Fruit fly (Drosophila melanogaster) whole organism, embryonic: ENCODE measurements around the gene Fer3.

Source experiments
- Adf1 ChIP-seq: fragments of 200-800 bp; sonication (Bioruptor generic); IDR thresholded peaks from 2 replicates; pipeline ENCODE4 v1.3.6; 2022; ENCODE audit warnings: missing biosample characterization, missing genetic modification characterization
- Awh ChIP-seq: fragments of 200-800 bp; sonication (Bioruptor generic); IDR thresholded peaks from 2 replicates; pipeline ENCODE4, ENCODE4 v1.3.6; 2022; ENCODE audit warnings: missing biosample characterization, missing genetic modification characterization
- CG10147 ChIP-seq: fragments of 200-800 bp; sonication (Bioruptor generic); optimal IDR thresholded peaks from 2 replicates; lab custom pipeline; 2019; ENCODE audit warnings: missing biosample characterization, mild to moderate bottlenecking, missing genetic modification characterization, moderate library complexity
- CG11093 ChIP-seq: fragments of 200-800 bp; sonication (Bioruptor generic); IDR thresholded peaks from 3 replicates; pipeline ENCODE4 v1.3.6; 2022; ENCODE audit warnings: missing biosample characterization, missing genetic modification characterization
- CG11695 ChIP-seq: fragments of 200-800 bp; sonication (Bioruptor generic); IDR thresholded peaks from 3 replicates; pipeline ENCODE4 v1.3.6; 2022; ENCODE audit warnings: missing biosample characterization, missing genetic modification characterization
- CG12744 ChIP-seq: fragments of 200-800 bp; sonication (Bioruptor generic); optimal IDR thresholded peaks from 2 replicates; lab custom pipeline; 2016; ENCODE audit warnings: missing biosample characterization, missing genetic modification characterization
- CG13894 ChIP-seq: fragments of 200-800 bp; sonication (Bioruptor generic); optimal IDR thresholded peaks from 3 replicates; lab custom pipeline; 2018; ENCODE audit warnings: missing biosample characterization, mild to moderate bottlenecking, missing genetic modification characterization, moderate library complexity
- CG1603 ChIP-seq: fragments of 200-800 bp; sonication (Bioruptor generic); optimal IDR thresholded peaks from 2 replicates; lab custom pipeline; 2019; ENCODE audit warnings: missing biosample characterization, mild to moderate bottlenecking, missing genetic modification characterization, moderate library complexity
- CG18599 ChIP-seq: fragments of 200-800 bp; sonication (Bioruptor generic); optimal IDR thresholded peaks from 3 replicates; lab custom pipeline; 2017; ENCODE audit warnings: missing biosample characterization, missing genetic modification characterization, mild to moderate bottlenecking, moderate library complexity, missing genetic modification reagents
- CG18764 ChIP-seq: fragments of 200-800 bp; sonication (Bioruptor generic); optimal IDR thresholded peaks from 3 replicates; lab custom pipeline; 2016; ENCODE audit warnings: missing biosample characterization, missing genetic modification characterization
- CG2199 ChIP-seq: fragments of 200-800 bp; sonication (Bioruptor generic); IDR thresholded peaks from 3 replicates; pipeline ENCODE4 v1.3.6; 2022; ENCODE audit warnings: missing biosample characterization, missing genetic modification characterization
- CG30403 ChIP-seq: fragments of 200-800 bp; sonication (Bioruptor generic); optimal IDR thresholded peaks from 3 replicates; lab custom pipeline; 2016; ENCODE audit warnings: missing biosample characterization, missing genetic modification characterization
- CG3407 ChIP-seq: fragments of 200-800 bp; sonication (Bioruptor generic); optimal IDR thresholded peaks from 2 replicates; lab custom pipeline; 2018; ENCODE audit warnings: missing biosample characterization, mild to moderate bottlenecking, missing genetic modification characterization
- CG3995 ChIP-seq: fragments of 200-800 bp; sonication (Bioruptor generic); optimal IDR thresholded peaks from 3 replicates; lab custom pipeline; 2016; ENCODE audit warnings: missing biosample characterization, missing genetic modification characterization
- CG6254 ChIP-seq: fragments of 200-800 bp; sonication (Bioruptor generic); optimal IDR thresholded peaks from 3 replicates; lab custom pipeline; 2017; ENCODE audit warnings: mild to moderate bottlenecking, missing biosample characterization, missing genetic modification reagents, missing genetic modification characterization
- CG9932 ChIP-seq: fragments of 200-800 bp; sonication (Bioruptor generic); IDR thresholded peaks from 2 replicates; pipeline ENCODE4 v1.3.6; 2022; ENCODE audit warnings: missing biosample characterization, missing genetic modification characterization
- CHES-1-like ChIP-seq: fragments of 200-800 bp; sonication (Bioruptor generic); optimal IDR thresholded peaks from 2 replicates; lab custom pipeline; 2016; ENCODE audit warnings: missing biosample characterization, missing genetic modification characterization
- Dp ChIP-seq: fragments of 200-800 bp; sonication (Bioruptor generic); optimal IDR thresholded peaks from 2 replicates; lab custom pipeline; 2018; ENCODE audit warnings: missing biosample characterization, mild to moderate bottlenecking, missing genetic modification characterization, moderate library complexity
- Elba2 ChIP-seq: fragments of 200-800 bp; sonication (Bioruptor generic); optimal IDR thresholded peaks from 3 replicates; lab custom pipeline; 2016; ENCODE audit warnings: missing biosample characterization, missing genetic modification characterization
- Fer3 ChIP-seq: fragments of 200-800 bp; sonication (Bioruptor generic); optimal IDR thresholded peaks from 2 replicates; lab custom pipeline; 2018; ENCODE audit warnings: missing biosample characterization, mild to moderate bottlenecking, missing genetic modification characterization, moderate library complexity
- Hr39 ChIP-seq: fragments of >200 bp; optimal IDR thresholded peaks from 2 replicates; lab custom pipeline; 2017
- MESR4 ChIP-seq: fragments of 200-800 bp; sonication (Bioruptor generic); optimal IDR thresholded peaks from 2 replicates; lab custom pipeline; 2018; ENCODE audit warnings: missing biosample characterization, mild to moderate bottlenecking, missing genetic modification characterization, moderate library complexity
- Mes4 ChIP-seq: fragments of 200-800 bp; sonication (Bioruptor generic); optimal IDR thresholded peaks from 2 replicates; lab custom pipeline; 2016; ENCODE audit warnings: missing biosample characterization, missing genetic modification characterization
- NC2α ChIP-seq: fragments of 200-800 bp; sonication (Bioruptor generic); optimal IDR thresholded peaks from 2 replicates; lab custom pipeline; 2016; ENCODE audit warnings: missing biosample characterization, missing genetic modification characterization
- NK7.1 ChIP-seq: fragments of 200-800 bp; sonication (Bioruptor generic); optimal IDR thresholded peaks from 3 replicates; lab custom pipeline; 2016; ENCODE audit warnings: missing biosample characterization, missing genetic modification characterization
- Rfx ChIP-seq: fragments of 200-800 bp; sonication (Bioruptor generic); IDR thresholded peaks from 2 replicates; pipeline ENCODE4 v1.3.6; 2022; ENCODE audit warnings: missing biosample characterization, missing genetic modification characterization
- Tbp ChIP-seq: fragments of >200 bp; optimal IDR thresholded peaks from 2 replicates; lab custom pipeline; 2018; ENCODE audit warnings: missing biosample characterization, missing genetic modification characterization
- ab ChIP-seq: fragments of 200-800 bp; sonication (Bioruptor generic); optimal IDR thresholded peaks from 2 replicates; lab custom pipeline; 2016; ENCODE audit warnings: missing biosample characterization, missing genetic modification characterization
- amos ChIP-seq: fragments of 200-800 bp; sonication (Bioruptor generic); IDR thresholded peaks from 2 replicates; pipeline ENCODE4 v1.3.6; 2022; ENCODE audit warnings: missing biosample characterization, missing genetic modification characterization; ENCODE audit not compliant: partially characterized antibody
- az2 ChIP-seq: fragments of 200-800 bp; sonication (Bioruptor generic); optimal IDR thresholded peaks from 3 replicates; lab custom pipeline; 2016; ENCODE audit warnings: missing biosample characterization, missing genetic modification characterization
- bab2 ChIP-seq: fragments of 200-800 bp; sonication (Bioruptor generic); optimal IDR thresholded peaks from 2 replicates; lab custom pipeline; 2016; ENCODE audit warnings: missing biosample characterization, missing genetic modification characterization
- bbx ChIP-seq: fragments of 200-800 bp; sonication (Bioruptor generic); IDR thresholded peaks from 2 replicates; pipeline ENCODE4 v1.3.6; 2022; ENCODE audit warnings: missing biosample characterization, missing genetic modification characterization; ENCODE audit not compliant: partially characterized antibody
- cg ChIP-seq: fragments of 200-800 bp; sonication (Bioruptor generic); optimal IDR thresholded peaks from 3 replicates; lab custom pipeline; 2019; ENCODE audit warnings: missing biosample characterization, mild to moderate bottlenecking, missing genetic modification characterization, moderate library complexity
- chif ChIP-seq, 2 experiments: fragments of 200-800 bp; sonication (Bioruptor generic); optimal IDR thresholded peaks; 3 replicates each; lab custom pipeline; 2016; ENCODE audit warnings: missing biosample characterization in 2 of 2, missing genetic modification characterization in 2 of 2
- crol ChIP-seq: fragments of 200-800 bp; sonication (Bioruptor generic); IDR thresholded peaks from 2 replicates; pipeline ENCODE4 v1.3.6; 2022; ENCODE audit warnings: missing biosample characterization, missing genetic modification characterization
- dm ChIP-seq: fragments of 200-800 bp; sonication (Bioruptor generic); optimal IDR thresholded peaks from 3 replicates; lab custom pipeline; 2016; ENCODE audit warnings: missing biosample characterization, missing genetic modification characterization
- grau ChIP-seq: fragments of 200-800 bp; optimal IDR thresholded peaks from 3 replicates; lab custom pipeline; 2019; ENCODE audit warnings: missing biosample characterization, mild to moderate bottlenecking, missing genetic modification characterization, moderate library complexity
- gsb-n ChIP-seq: fragments of 200-800 bp; sonication (Bioruptor generic); optimal IDR thresholded peaks from 3 replicates; lab custom pipeline; 2018; ENCODE audit warnings: missing biosample characterization, mild to moderate bottlenecking, missing genetic modification characterization
- hkb ChIP-seq, 2 experiments: fragments of 200-800 bp in 1 of 2; fragments of >200 bp in 1 of 2; sonication (Bioruptor generic) in 1 of 2; IDR thresholded peaks in 1 of 2; optimal IDR thresholded peaks in 1 of 2; 2 replicates each; pipeline versions ENCODE4 v1.3.6 to Lab custom; 2017 to 2022; ENCODE audit warnings: missing biosample characterization in 1 of 2, missing genetic modification characterization in 1 of 2
- jigr1 ChIP-seq: fragments of 200-800 bp; sonication (Bioruptor generic); IDR thresholded peaks from 3 replicates; pipeline ENCODE4 v1.3.6; 2022; ENCODE audit warnings: missing biosample characterization, missing genetic modification characterization
- kah ChIP-seq: fragments of 200-800 bp; sonication (Bioruptor generic); optimal IDR thresholded peaks from 2 replicates; lab custom pipeline; 2018; ENCODE audit warnings: missing biosample characterization, mild to moderate bottlenecking, missing genetic modification characterization
- nau ChIP-seq: fragments of 200-800 bp; sonication (Bioruptor generic); optimal IDR thresholded peaks from 3 replicates; lab custom pipeline; 2017; ENCODE audit warnings: missing biosample characterization, mild to moderate bottlenecking, missing genetic modification characterization, missing genetic modification reagents
- nerfin-1 ChIP-seq: fragments of 200-800 bp; sonication (Bioruptor generic); optimal IDR thresholded peaks from 3 replicates; lab custom pipeline; 2019; ENCODE audit warnings: missing biosample characterization, mild to moderate bottlenecking, missing genetic modification characterization, moderate library complexity
- oc ChIP-seq: fragments of 200-800 bp; sonication (Bioruptor generic); optimal IDR thresholded peaks from 2 replicates; lab custom pipeline; 2018; ENCODE audit warnings: missing biosample characterization, mild to moderate bottlenecking, missing genetic modification characterization, moderate library complexity
- org-1 ChIP-seq: fragments of 200-800 bp; sonication (Bioruptor generic); optimal IDR thresholded peaks from 2 replicates; lab custom pipeline; 2017; ENCODE audit warnings: missing biosample characterization, missing genetic modification characterization
- scrt ChIP-seq: fragments of 200-800 bp; sonication (Bioruptor generic); optimal IDR thresholded peaks from 2 replicates; lab custom pipeline; 2018; ENCODE audit warnings: missing biosample characterization, mild to moderate bottlenecking, missing genetic modification characterization, moderate library complexity
- sens ChIP-seq: fragments of 200-800 bp; sonication (Bioruptor generic); peaks from one replicate; lab custom pipeline; 2016; ENCODE audit warnings: missing biosample characterization, missing genetic modification characterization
- ssp ChIP-seq: fragments of 200-800 bp; sonication (Bioruptor generic); IDR thresholded peaks from 2 replicates; pipeline ENCODE4 v1.3.6; 2022; ENCODE audit warnings: missing biosample characterization, missing genetic modification characterization
- trem ChIP-seq: fragments of 200-800 bp; optimal IDR thresholded peaks from 3 replicates; lab custom pipeline; 2019; ENCODE audit warnings: missing biosample characterization, mild to moderate bottlenecking, missing genetic modification characterization, moderate library complexity
- tup ChIP-seq: fragments of 200-800 bp; sonication (Bioruptor generic); optimal IDR thresholded peaks from 2 replicates; lab custom pipeline; 2016; ENCODE audit warnings: missing biosample characterization, mild to moderate bottlenecking, missing genetic modification characterization, moderate library complexity
- unpg ChIP-seq: fragments of 200-800 bp; sonication (Bioruptor generic); optimal IDR thresholded peaks from 3 replicates; lab custom pipeline; 2018; ENCODE audit warnings: missing biosample characterization, mild to moderate bottlenecking, missing genetic modification characterization, moderate library complexity

The Fer3 gene

DNA sequence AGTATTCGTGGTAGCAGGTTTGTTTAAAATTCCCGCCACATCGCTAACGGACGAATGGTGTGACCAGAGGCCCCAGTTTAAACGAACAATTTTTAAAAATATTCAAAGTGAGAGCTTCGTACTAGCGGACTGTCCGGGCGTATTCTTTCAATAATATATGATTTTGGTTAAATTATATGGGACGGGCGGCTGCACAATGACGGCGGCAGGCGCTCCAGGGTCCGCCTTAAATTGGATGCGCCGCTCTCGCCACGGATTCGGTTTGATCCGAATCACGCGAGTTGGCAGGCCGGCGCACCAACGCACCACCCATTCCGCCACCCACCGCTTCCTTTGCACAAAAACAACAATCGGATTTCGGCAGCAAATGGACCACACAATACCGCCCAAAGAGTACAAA, 41.2 kb upstream of the Fer3 start, which contains the start of gene CG14721 (continued):
- TF ChIP-seq CG9932 (peak; percentile 33; the same call in 1 of the 2 replicates), ab (no peak), CG18599 (GFP tag; lab: Kevin White, UChicago) (no peak), sens (peak; percentile 85), NC2α (GFP tag; lab: Kevin White, UChicago) (no peak), CG18764 (GFP tag; lab: Kevin White, UChicago) (no peak), Dp (peak; percentile 90), CG3407 (GFP tag; lab: Kevin White, UChicago) (no peak), CG11695 (0 out of 3 replicates have a peak, but pooled peaks have one; percentile 32), nerfin-1 (tag; lab: Kevin White, UChicago) (no peak), az2 (GFP tag; lab: Kevin White, UChicago) (peak; percentile 19), MESR4 (GFP tag; lab: Kevin White, UChicago) (peak; percentile 45), ssp (GFP tag; lab: Robert Waterston, UW) (peak; percentile 30; the same call in 1 of the 2 replicates), NK7.1 (GFP tag; lab: Kevin White, UChicago) (no peak), bab2 (GFP tag; lab: Kevin White, UChicago) (peak; percentile 46), jigr1 (GFP tag; lab: Robert Waterston, UW) (no peak), CG10147 (GFP tag; lab: Kevin White, UChicago) (no peak), CG3995 (peak; percentile 82), CG2199 (no peak), tup (no peak), Mes4 (GFP tag; lab: Kevin White, UChicago) (peak; percentile 14), CHES-1-like (GFP tag; lab: Kevin White, UChicago) (peak; percentile 15), Awh (GFP tag; lab: Robert Waterston, UW) (no peak), nau (no peak), hkb (optimal IDR thresholded peaks at IDR 0.05; lab: Kevin White, UChicago) (no peak), hkb (GFP tag; IDR thresholded peaks at IDR 0.05; lab: Robert Waterston, UW) (0 out of 2 replicates have a peak, but pooled peaks have one; percentile 17), CG1603 (tag; lab: Kevin White, UChicago) (peak; percentile 65), scrt (GFP tag; lab: Kevin White, UChicago) (no peak), cg (GFP tag; lab: Kevin White, UChicago) (no peak), kah (GFP tag; lab: Kevin White, UChicago) (no peak), amos (GFP tag; lab: Robert Waterston, UW) (peak; percentile 39; the same call in 1 of the 2 replicates), CG6254 (GFP tag; lab: Kevin White, UChicago) (no peak), grau (tag; lab: Kevin White, UChicago) (no peak), crol (GFP tag; lab: Robert Waterston, UW) (peak; percentile 30; the same call in 1 of the 2 replicates), CG13894 (tag; lab: Kevin White, UChicago) (no peak), Rfx (GFP tag; lab: Robert Waterston, UW) (no peak; the same call in 1 of the 2 replicates), gsb-n (tag; lab: Kevin White, UChicago) (no peak), Tbp (no peak), dm (GFP tag; lab: Kevin White, UChicago) (peak; percentile 51), chif (GFP tag; optimal IDR thresholded peaks at IDR 0.05; lab: Kevin White, UChicago) (peak in 1 of 2 experiments; percentile 25), Hr39 (no peak), Adf1 (peak; percentile 32), CG30403 (GFP tag; lab: Kevin White, UChicago) (peak; percentile 20), trem (peak; percentile 99), CG12744 (peak; percentile 20), CG11093 (GFP tag; lab: Robert Waterston, UW) (no peak), Elba2 (GFP tag; lab: Kevin White, UChicago) (no peak), Fer3 (tag; lab: Kevin White, UChicago) (no peak), org-1 (no peak), unpg (GFP tag; lab: Kevin White, UChicago) (no peak), bbx (GFP tag; lab: Robert Waterston, UW) (peak; percentile 22; the same call in 1 of the 2 replicates), oc (tag; lab: Kevin White, UChicago) (no peak)
